Worm (Caenorhabditis elegans): ENCODE measurements around the gene K08H2.2.

DNA sequence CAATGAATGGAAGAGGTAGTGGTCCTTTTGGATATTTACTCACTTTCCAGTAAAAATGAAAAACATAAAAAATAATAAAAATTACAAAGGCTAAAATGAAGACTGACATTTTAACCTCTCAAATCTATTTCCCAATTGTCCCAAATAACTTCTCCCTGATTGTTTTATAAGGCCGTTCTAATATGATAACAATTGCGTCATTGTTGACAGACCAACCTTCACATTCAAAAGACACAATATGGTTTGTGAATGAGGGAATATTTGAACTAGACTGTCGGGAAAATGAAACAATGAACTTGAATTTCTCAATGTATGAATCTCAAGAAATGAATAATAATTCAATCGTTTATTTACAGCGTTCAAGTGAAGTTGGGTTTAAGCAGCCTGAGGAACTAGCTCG is 32.5 kb upstream of the K08H2.2 start, which contains the start of gene cyp-14A1:
- TF ChIP-seq Y56A3A.18 (GFP tag; IDR thresholded peaks at IDR 0.05) = no peak
- TF ChIP-seq ztf-22 (GFP tag; optimal IDR thresholded peaks at IDR 0.05) = no peak
- TF ChIP-seq C17E4.6 (GFP tag; IDR thresholded peaks at IDR 0.05) = no peak
- no peak for TF ChIP-seq akir-1 (GFP tag; optimal IDR thresholded peaks at IDR 0.05)
- no peak for TF ChIP-seq unc-62 (GFP tag; optimal IDR thresholded peaks at IDR 0.05)
- no peak for TF ChIP-seq K12H6.12 (tag; optimal IDR thresholded peaks at IDR 0.05)
- no peak for TF ChIP-seq ztf-25 (GFP tag; IDR thresholded peaks at IDR 0.05)
- TF ChIP-seq atf-7 (tag; optimal IDR thresholded peaks at IDR 0.05) = no peak

All from whole organism, young adult.